Fruit fly (Drosophila melanogaster) whole organism: ENCODE measurements around the gene pico.

Experiments
- CG8478 ChIP-seq: fragments of >200 bp; optimal IDR thresholded peaks from 2 replicates; lab custom pipeline; 2018; ENCODE audit warnings: inconsistent platforms
- Dll ChIP-seq: fragments of >200 bp; optimal IDR thresholded peaks from 2 replicates; lab custom pipeline; 2017
- EcR ChIP-seq, 2 experiments: fragments of >200 bp; optimal IDR thresholded peaks; 2 replicates each; lab custom pipeline; 2017; ENCODE audit warnings: missing biosample characterization in 2 of 2, missing genetic modification characterization in 2 of 2, missing genetic modification reagents in 2 of 2
- pan ChIP-seq: fragments of >200 bp; optimal IDR thresholded peaks from 2 replicates; lab custom pipeline; 2017
- psq ChIP-seq: fragments of >200 bp; optimal IDR thresholded peaks from 2 replicates; lab custom pipeline; 2017
- usp ChIP-seq: fragments of >200 bp; optimal IDR thresholded peaks from 2 replicates; lab custom pipeline; 2017; ENCODE audit warnings: missing biosample characterization, missing genetic modification characterization, mixed read lengths

The pico gene

dm6 chrX:19785403-19785802 is 66.5 kb downstream of the pico start:
- TF ChIP-seq usp (no peak), Dll (no peak), EcR (GFP tag; optimal IDR thresholded peaks at IDR 0.05; lab: Kevin White, UChicago) (no peak), pan (lab: Kevin White, UChicago) (no peak)

dm6 chrX:19784875-19785274 is 67.0 kb downstream of the pico start:
- TF ChIP-seq EcR (GFP tag; optimal IDR thresholded peaks at IDR 0.05; lab: Kevin White, UChicago) (no peak), psq (lab: Kevin White, UChicago) (no peak), CG8478 (lab: Kevin White, UChicago) (no peak), pan (lab: Kevin White, UChicago) (no peak), usp (no peak), Dll (no peak)

dm6 chrX:19783457-19783856 is 68.4 kb downstream of the pico start, which contains the start of gene zld:
zld (minus strand) TSS chrX:19783548.
- no peak for TF ChIP-seq EcR (GFP tag; optimal IDR thresholded peaks at IDR 0.05; lab: Kevin White, UChicago)
- TF ChIP-seq Dll = no peak
- TF ChIP-seq pan (lab: Kevin White, UChicago) = no peak
- TF ChIP-seq usp = no peak
- TF ChIP-seq CG8478 (lab: Kevin White, UChicago) = no peak
- no peak for TF ChIP-seq psq (lab: Kevin White, UChicago)

- TF ChIP-seq Dll = no peak
- TF ChIP-seq CG8478 (lab: Kevin White, UChicago) = no peak
- no peak for TF ChIP-seq usp
- no peak for TF ChIP-seq pan (lab: Kevin White, UChicago)
- TF ChIP-seq EcR (GFP tag; optimal IDR thresholded peaks at IDR 0.05; lab: Kevin White, UChicago) = no peak
- no peak for TF ChIP-seq psq (lab: Kevin White, UChicago)
Measured at dm6 chrX:19782736-19783325, 69.0 kb downstream of the pico start.

dm6 chrX:19781861-19782260 is 70.0 kb downstream of the pico start:
- no peak for TF ChIP-seq EcR (GFP tag; optimal IDR thresholded peaks at IDR 0.05; lab: Kevin White, UChicago)
- TF ChIP-seq usp = no peak
- no peak for TF ChIP-seq pan (lab: Kevin White, UChicago)
- TF ChIP-seq CG8478 (lab: Kevin White, UChicago) = no peak
